Fruit fly (Drosophila melanogaster) whole organism, wandering third instar larva: Measurements from ENCODE around the gene RpL17.

Experiments
- Abd-B ChIP-seq: fragments of >200 bp; optimal IDR thresholded peaks from 2 replicates; lab custom pipeline; 2017; ENCODE audit warnings: missing biosample characterization, missing genetic modification characterization
- lola ChIP-seq: fragments of >200 bp; optimal IDR thresholded peaks from 2 replicates; lab custom pipeline; 2017; ENCODE audit warnings: missing biosample characterization, missing genetic modification characterization
- psq ChIP-seq: fragments of 200-800 bp; sonication (Bioruptor generic); optimal IDR thresholded peaks from 3 replicates; lab custom pipeline; 2017; ENCODE audit warnings: missing biosample characterization, mild to moderate bottlenecking, missing genetic modification characterization, moderate library complexity

DNA sequence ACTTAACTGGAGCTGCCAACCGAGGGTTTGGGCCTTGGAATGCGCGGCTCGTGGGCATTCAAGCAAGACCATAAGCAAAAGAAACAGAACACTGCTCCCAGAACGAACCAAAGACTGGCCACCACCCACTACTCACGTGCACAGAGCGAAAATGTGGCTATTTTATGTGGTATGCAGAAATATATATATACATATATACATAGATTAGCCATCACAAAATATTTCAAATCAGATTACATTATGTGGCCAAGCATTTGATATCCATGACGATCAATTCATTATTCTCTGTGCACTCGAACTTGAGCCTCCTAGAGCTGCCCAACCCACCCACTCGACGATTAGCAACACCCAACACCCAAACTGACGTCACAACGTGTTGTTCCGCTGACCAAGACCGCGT, 1.5 kb upstream of the RpL17 start:
- TF ChIP-seq psq (GFP tag; lab: Kevin White, UChicago), result no peak
- no peak for TF ChIP-seq Abd-B (GFP tag; lab: Kevin White, UChicago)
- no peak for TF ChIP-seq lola
